Worm (Caenorhabditis elegans) whole organism, dauer: ENCODE data around the gene D2089.8.

Source experiments
- unc-62 ChIP-seq: sonication (generic microtip); optimal IDR thresholded peaks from 2 replicates; lab custom pipeline; 2017; ENCODE audit warnings: missing biosample characterization, missing genetic modification reagents, missing genetic modification characterization

The D2089.8 gene

DNA sequence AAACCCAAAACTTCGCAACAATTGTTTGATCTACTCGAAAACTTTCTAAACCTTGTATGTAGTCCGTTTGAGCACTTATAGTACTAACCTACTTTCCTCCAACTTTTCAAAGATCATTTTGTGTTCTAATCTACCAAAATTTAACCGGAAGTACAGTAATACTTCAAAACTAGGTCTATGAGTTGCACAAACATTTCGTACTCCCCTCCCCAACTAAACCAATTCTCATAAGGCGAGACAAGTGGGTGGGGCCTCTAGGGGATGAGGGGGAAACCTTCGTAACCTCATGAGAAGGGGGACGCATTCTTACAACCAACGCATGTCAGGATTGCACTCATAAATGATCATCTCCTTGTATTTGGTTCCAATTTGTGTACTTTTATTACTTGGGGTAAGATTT, 40.6 kb downstream of the D2089.8 start, which contains the start of gene cutl-9:
Gene cutl-9 (plus strand): TSS at position 301 of the 400 bp plus-strand sequence.
- no peak for TF ChIP-seq unc-62

ce11 chrII:10618157-10618556, 44.4 kb downstream of the D2089.8 start, which contains the start of gene C14A4.13:
Gene C14A4.13 (plus strand): TSS chrII:10618457.
- TF ChIP-seq unc-62, result no peak

- TF ChIP-seq unc-62, result no peak
Observed at ce11 chrII:10612743-10613142, 49.8 kb downstream of the D2089.8 start, which contains the start of gene C14A4.12. Gene C14A4.12 (plus strand): TSS chrII:10613043.
